Worm (Caenorhabditis elegans): ENCODE data around the gene ZK1307.8.

ZK1307.8 gene

ce11 chrII:9620616-9621015 lies 3.8 kb upstream of the ZK1307.8 start:
- TF ChIP-seq nhr-80 (tag; optimal IDR thresholded peaks at IDR 0.05) (peak; percentile 72), ceh-58 (GFP tag; IDR thresholded peaks at IDR 0.05) (no peak), chd-7 (tag; optimal IDR thresholded peaks at IDR 0.05) (no peak), repo-1 (tag; optimal IDR thresholded peaks at IDR 0.05) (no peak), hmg-20 (GFP tag; IDR thresholded peaks at IDR 0.05) (no peak), gei-17 (GFP tag; optimal IDR thresholded peaks at IDR 0.05) (no peak), ets-4 (GFP tag; optimal IDR thresholded peaks at IDR 0.05) (no peak), zim-3 (tag; optimal IDR thresholded peaks at IDR 0.05) (no peak), F23B12.7 (tag; optimal IDR thresholded peaks at IDR 0.05; ENCODE audit: insufficient read depth) (no peak), ZK185.1 (tag; optimal IDR thresholded peaks at IDR 0.05; ENCODE audit: poor library complexity, severe bottlenecking) (peak; percentile 29), let-607 (tag; optimal IDR thresholded peaks at IDR 0.05) (peak; percentile 93 to 94), zfh-2 (GFP tag; conservative IDR thresholded peaks at IDR 0.05) (no peak)

ce11 chrII:9621121-9621520 lies 3.3 kb upstream of the ZK1307.8 start:
- TF ChIP-seq sea-2 (GFP tag; IDR thresholded peaks at IDR 0.05) (no peak), zfh-2 (GFP tag; conservative IDR thresholded peaks at IDR 0.05) (peak; percentile 41), dox-1 (GFP tag; IDR thresholded peaks at IDR 0.05) (0 out of 2 replicates have a peak, but pooled peaks have one; percentile 14), egl-18 (GFP tag; IDR thresholded peaks at IDR 0.05) (no peak), ekl-4 (GFP tag; IDR thresholded peaks at IDR 0.05) (peak; percentile 27; the same call in 1 of the 2 replicates), pha-4 (tag; optimal IDR thresholded peaks at IDR 0.05) (peak; percentile 43), F33H1.4 (GFP tag; IDR thresholded peaks at IDR 0.05) (no peak), Y67H2A.10 (GFP tag; conservative IDR thresholded peaks at IDR 0.05) (no peak), hsf-1 (GFP tag; IDR thresholded peaks at IDR 0.05) (no peak), akir-1 (GFP tag; optimal IDR thresholded peaks at IDR 0.05) (no peak), dpff-1 (tag; optimal IDR thresholded peaks at IDR 0.05) (no peak), nfyb-1 (GFP tag; IDR thresholded peaks at IDR 0.05) (no peak), cebp-1 (GFP tag; IDR thresholded peaks at IDR 0.05) (no peak), cebp-1 (tag; optimal IDR thresholded peaks at IDR 0.05) (no peak), B0019.2 (GFP tag; conservative IDR thresholded peaks at IDR 0.05) (no peak), rpc-1 (optimal IDR thresholded peaks at IDR 0.05) (no peak), rpc-1 (tag; optimal IDR thresholded peaks at IDR 0.05) (no peak), die-1 (tag; optimal IDR thresholded peaks at IDR 0.05) (no peak), ama-1 (optimal IDR thresholded peaks at IDR 0.05) (peak; percentile 33), ama-1 (GFP tag; optimal IDR thresholded peaks at IDR 0.05) (no peak), egl-44 (GFP tag; IDR thresholded peaks at IDR 0.05) (no peak), madf-8 (GFP tag; conservative IDR thresholded peaks at IDR 0.05) (no peak), mcd-1 (GFP tag; IDR thresholded peaks at IDR 0.05) (0 out of 2 replicates have a peak, but pooled peaks have one; percentile 35), nhr-27 (tag; optimal IDR thresholded peaks at IDR 0.05) (no peak), hmg-1.2 (GFP tag; IDR thresholded peaks at IDR 0.05) (peak; percentile 14; the same call in 1 of the 2 replicates), ceh-79 (tag; optimal IDR thresholded peaks at IDR 0.05) (no peak), nhr-179 (tag; optimal IDR thresholded peaks at IDR 0.05) (no peak), dpl-1 (GFP tag; optimal IDR thresholded peaks at IDR 0.05) (no peak), ceh-100 (GFP tag; IDR thresholded peaks at IDR 0.05) (no peak)
